Worm (Caenorhabditis elegans) whole organism, L1 larva: ENCODE results near the gene Y53C12A.11.

ENCODE experiments used
- aha-1 ChIP-seq: fragments of 150-350 bp; optimal IDR thresholded peaks from 2 replicates; lab custom pipeline; 2014; ENCODE audit warnings: missing biosample characterization, missing genetic modification characterization
- ama-1 ChIP-seq: fragments of 150-350 bp; optimal IDR thresholded peaks from 2 replicates; lab custom pipeline; 2014
- ceh-63 ChIP-seq: fragments of 200-800 bp; sonication (Bioruptor generic); optimal IDR thresholded peaks from 2 replicates; lab custom pipeline; 2018; ENCODE audit warnings: mild to moderate bottlenecking, missing genetic modification characterization, missing compliant biosample characterization
- ceh-82 ChIP-seq, 3 experiments: fragments of 150-350 bp in 1 of 3; sonication (generic microtip) in 2 of 3; optimal IDR thresholded peaks; 2 replicates each; lab custom pipeline; 2014 to 2017; ENCODE audit warnings: missing biosample characterization in 3 of 3, missing genetic modification characterization in 3 of 3
- dpl-1 ChIP-seq, 3 experiments: fragments of 150-350 bp in 2 of 3; sonication (generic microtip) in 1 of 3; optimal IDR thresholded peaks; 2 replicates each; lab custom pipeline; 2014 to 2017; ENCODE audit warnings: missing biosample characterization in 3 of 3, missing genetic modification characterization in 3 of 3, missing genetic modification reagents in 3 of 3
- egl-13 ChIP-seq: sonication (generic microtip); optimal IDR thresholded peaks from 2 replicates; lab custom pipeline; 2016; ENCODE audit warnings: missing genotype, missing genetic modification reagents, missing genetic modification characterization, missing compliant biosample characterization
- elt-2 ChIP-seq: sonication (generic microtip); optimal IDR thresholded peaks from 2 replicates; lab custom pipeline; 2016; ENCODE audit warnings: missing genetic modification characterization, mild to moderate bottlenecking, inconsistent platforms, missing compliant biosample characterization, missing genetic modification reagents
- fkh-8 ChIP-seq: sonication (generic microtip); optimal IDR thresholded peaks from 2 replicates; lab custom pipeline; 2016; ENCODE audit warnings: mild to moderate bottlenecking, missing genetic modification characterization, missing compliant biosample characterization
- fos-1 ChIP-seq: fragments of 150-350 bp; optimal IDR thresholded peaks from 2 replicates; lab custom pipeline; 2014; ENCODE audit warnings: missing biosample characterization, missing genetic modification characterization
- lin-35 ChIP-seq, 2 experiments: fragments of 150-350 bp; optimal IDR thresholded peaks; 2 replicates each; lab custom pipeline; 2014; ENCODE audit warnings: missing biosample characterization in 2 of 2, missing genetic modification characterization in 2 of 2, missing genetic modification reagents in 2 of 2
- lsy-2 ChIP-seq, 2 experiments: fragments of 150-350 bp; optimal IDR thresholded peaks; 2 replicates each; lab custom pipeline; 2014; ENCODE audit warnings: missing biosample characterization in 2 of 2, missing genetic modification characterization in 2 of 2
- nhr-11 ChIP-seq: fragments of 150-350 bp; optimal IDR thresholded peaks from 2 replicates; lab custom pipeline; 2014; ENCODE audit warnings: missing biosample characterization, missing genetic modification characterization
- nhr-28 ChIP-seq: fragments of 150-350 bp; optimal IDR thresholded peaks from 2 replicates; lab custom pipeline; 2014; ENCODE audit warnings: missing biosample characterization, missing genetic modification characterization
- snpc-4 ChIP-seq: fragments of 150-350 bp; optimal IDR thresholded peaks from 2 replicates; lab custom pipeline; 2014; ENCODE audit warnings: missing biosample characterization, missing genetic modification characterization

DNA sequence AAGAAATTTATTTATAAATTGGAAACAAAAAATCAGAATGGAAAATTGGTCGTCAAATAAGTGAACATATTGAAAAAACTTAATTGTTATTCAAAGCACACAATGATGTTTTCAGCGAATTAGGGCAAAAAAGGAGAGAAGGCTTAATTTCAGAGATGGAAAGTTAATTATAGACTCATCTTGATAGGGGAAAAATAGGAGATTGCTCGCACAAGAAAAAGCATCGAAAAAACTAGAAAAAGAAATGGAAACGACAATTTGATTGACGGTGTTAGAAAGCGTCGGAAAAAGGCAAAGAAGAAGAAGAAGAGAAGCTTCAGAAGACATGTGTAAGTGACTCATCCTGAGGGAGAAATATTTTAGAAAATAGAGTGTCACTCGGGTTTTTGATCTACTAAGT is 22.6 kb downstream of the Y53C12A.11 start:
- no peak for TF ChIP-seq nhr-11 (tag; lab: Kevin White, UChicago)
- TF ChIP-seq ceh-82 (tag; optimal IDR thresholded peaks at IDR 0.05; lab: Kevin White, UChicago) = no peak
- no peak for TF ChIP-seq fos-1
- TF ChIP-seq fkh-8 (tag; lab: Kevin White, UChicago) = no peak
- no peak for TF ChIP-seq nhr-28 (tag; lab: Kevin White, UChicago)
- no peak for TF ChIP-seq aha-1 (tag; lab: Kevin White, UChicago)
- TF ChIP-seq egl-13 = no peak
- TF ChIP-seq lin-35 (GFP tag; optimal IDR thresholded peaks at IDR 0.05; lab: Kevin White, UChicago) = no peak
- TF ChIP-seq elt-2 (tag; lab: Kevin White, UChicago) = no peak
- no peak for TF ChIP-seq snpc-4 (tag; lab: Kevin White, UChicago)
- TF ChIP-seq ama-1 (lab: Kevin White, UChicago) = no peak
- no peak for TF ChIP-seq lsy-2 (tag; optimal IDR thresholded peaks at IDR 0.05; lab: Kevin White, UChicago)
- no peak for TF ChIP-seq ceh-63 (GFP tag; lab: Kevin White, UChicago)
- no peak for TF ChIP-seq dpl-1 (GFP tag; optimal IDR thresholded peaks at IDR 0.05; lab: Kevin White, UChicago)
